Fruit fly (Drosophila melanogaster) whole organism: Measurements from ENCODE around the gene Crz.

ENCODE experiments used
- CG8478 ChIP-seq: fragments of >200 bp; optimal IDR thresholded peaks from 2 replicates; lab custom pipeline; 2018; ENCODE audit warnings: inconsistent platforms
- Dll ChIP-seq: fragments of >200 bp; optimal IDR thresholded peaks from 2 replicates; lab custom pipeline; 2017
- EcR ChIP-seq, 2 experiments: fragments of >200 bp; optimal IDR thresholded peaks; 2 replicates each; lab custom pipeline; 2017; ENCODE audit warnings: missing biosample characterization in 2 of 2, missing genetic modification characterization in 2 of 2, missing genetic modification reagents in 2 of 2
- pan ChIP-seq: fragments of >200 bp; optimal IDR thresholded peaks from 2 replicates; lab custom pipeline; 2017
- psq ChIP-seq: fragments of >200 bp; optimal IDR thresholded peaks from 2 replicates; lab custom pipeline; 2017
- usp ChIP-seq: fragments of >200 bp; optimal IDR thresholded peaks from 2 replicates; lab custom pipeline; 2017; ENCODE audit warnings: missing biosample characterization, missing genetic modification characterization, mixed read lengths

- TF ChIP-seq CG8478 (lab: Kevin White, UChicago) (no peak), usp (no peak), psq (lab: Kevin White, UChicago) (no peak), Dll (lab: Kevin White, UChicago) (peak; percentile 27), EcR (GFP tag; optimal IDR thresholded peaks at IDR 0.05; lab: Kevin White, UChicago) (no peak), pan (lab: Kevin White, UChicago) (no peak)
Observed at dm6 chr3R:14283042-14283626, 31.5 kb upstream of the Crz start.
